Fruit fly (Drosophila melanogaster): Measurements from ENCODE around the gene Pgam5.

The Pgam5 gene

DNA sequence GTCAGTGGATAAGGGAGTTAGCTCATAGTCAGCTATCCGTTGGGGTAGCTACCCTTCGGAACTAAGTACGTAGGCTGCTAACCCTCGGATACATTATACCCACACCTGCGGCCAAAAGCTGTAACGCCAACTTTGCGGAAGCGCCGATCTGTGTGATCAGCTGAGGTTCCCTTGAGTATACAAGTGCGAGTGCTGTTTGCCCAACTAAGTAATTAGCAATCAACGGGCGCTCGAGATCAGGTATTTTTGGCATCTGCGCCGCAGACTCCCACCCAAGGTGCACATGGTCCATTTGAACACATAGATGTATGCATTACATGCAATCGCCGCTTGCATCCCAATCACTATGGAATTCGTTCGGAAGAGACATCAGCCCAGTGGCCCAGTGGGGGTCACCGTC is 19.3 kb downstream of the Pgam5 start:
- TF ChIP-seq CG32767 (GFP tag; IDR thresholded peaks at IDR 0.05) (0 out of 2 replicates have a peak, but pooled peaks have one; percentile 51), Hand (GFP tag; optimal IDR thresholded peaks at IDR 0.05) (peak; percentile 89), NC2α (GFP tag; optimal IDR thresholded peaks at IDR 0.05) (peak; percentile 34), CG4424 (GFP tag; optimal IDR thresholded peaks at IDR 0.05) (no peak), Optix (GFP tag; IDR thresholded peaks at IDR 0.05) (no peak), CG6854 (GFP tag; optimal IDR thresholded peaks at IDR 0.05) (peak; percentile 89), CG12219 (GFP tag; optimal IDR thresholded peaks at IDR 0.05) (peak; percentile 47), CG15696 (tag; optimal IDR thresholded peaks at IDR 0.05) (no peak), CG3281 (GFP tag; optimal IDR thresholded peaks at IDR 0.05) (peak; percentile 86), CG8388 (GFP tag; optimal IDR thresholded peaks at IDR 0.05) (no peak), Mes4 (GFP tag; optimal IDR thresholded peaks at IDR 0.05) (peak; percentile 49), slou (GFP tag; optimal IDR thresholded peaks at IDR 0.05) (peak; percentile 56), CG6272 (GFP tag; IDR thresholded peaks at IDR 0.05) (no peak), fu2 (GFP tag; optimal IDR thresholded peaks at IDR 0.05) (no peak), CG2199 (GFP tag; IDR thresholded peaks at IDR 0.05) (no peak), Deaf1 (tag; optimal IDR thresholded peaks at IDR 0.05) (no peak), CG2129 (GFP tag; IDR thresholded peaks at IDR 0.05; ENCODE audit: partially characterized antibody) (no peak), HLH54F (GFP tag; optimal IDR thresholded peaks at IDR 0.05) (peak; percentile 11), sens (GFP tag) (peak; percentile 88), CG7987 (GFP tag; optimal IDR thresholded peaks at IDR 0.05) (peak; percentile 86), MTF-1 (GFP tag; optimal IDR thresholded peaks at IDR 0.05; ENCODE audit: borderline replicate concordance) (peak; percentile 60), CG11456 (GFP tag; IDR thresholded peaks at IDR 0.05) (peak; percentile 81), CG18764 (GFP tag; optimal IDR thresholded peaks at IDR 0.05) (peak; percentile 38), CG11560 (tag; IDR thresholded peaks at IDR 0.05) (no peak), CG7745 (tag; optimal IDR thresholded peaks at IDR 0.05) (no peak), lola (GFP tag; optimal IDR thresholded peaks at IDR 0.05) (no peak), CG10209 (GFP tag; optimal IDR thresholded peaks at IDR 0.05) (peak; percentile 75), CG12659 (GFP tag; optimal IDR thresholded peaks at IDR 0.05) (peak; percentile 77), CG10959 (GFP tag; IDR thresholded peaks at IDR 0.05) (no peak), Nf-YB (GFP tag; optimal IDR thresholded peaks at IDR 0.05) (no peak), CG2678 (tag; optimal IDR thresholded peaks at IDR 0.05) (peak; percentile 79), CG7271 (tag; optimal IDR thresholded peaks at IDR 0.05) (no peak), CG6689 (GFP tag; IDR thresholded peaks at IDR 0.05) (peak; percentile 23; the same call in 1 of the 2 replicates), dati (GFP tag; IDR thresholded peaks at IDR 0.05) (no peak), CTCF (GFP tag; optimal IDR thresholded peaks at IDR 0.05) (no peak), ham (GFP tag; IDR thresholded peaks at IDR 0.05) (peak; percentile 66; the same call in 1 of the 2 replicates), Adf1 (GFP tag; IDR thresholded peaks at IDR 0.05) (peak; percentile 72; the same call in 1 of the 2 replicates), BEAF-32 (GFP tag; optimal IDR thresholded peaks at IDR 0.05) (no peak), ewg (GFP tag; optimal IDR thresholded peaks at IDR 0.05) (peak; percentile 9), CG7839 (tag; optimal IDR thresholded peaks at IDR 0.05) (peak; percentile 15), Mrtf (GFP tag; IDR thresholded peaks at IDR 0.05) (no peak), CG10147 (GFP tag; optimal IDR thresholded peaks at IDR 0.05) (peak; percentile 26), CG5245 (GFP tag; optimal IDR thresholded peaks at IDR 0.05) (no peak), sima (GFP tag; optimal IDR thresholded peaks at IDR 0.05) (peak; percentile 32), NC2β (GFP tag; optimal IDR thresholded peaks at IDR 0.05) (no peak), CG2202 (tag; optimal IDR thresholded peaks at IDR 0.05) (no peak), Stat92E (GFP tag; optimal IDR thresholded peaks at IDR 0.05) (no peak), CG43689 (GFP tag; IDR thresholded peaks at IDR 0.05) (peak; percentile 60; the same call in 1 of the 2 replicates), Poxn (GFP tag; IDR thresholded peaks at IDR 0.05) (no peak), dmrt99B (tag; optimal IDR thresholded peaks at IDR 0.05) (peak; percentile 26), E2f1 (GFP tag; IDR thresholded peaks at IDR 0.05) (peak; percentile 62; the same call in 1 of the 2 replicates)

All from whole organism, embryonic.